Worm (Caenorhabditis elegans) whole organism, L4 larva: Measurements from ENCODE around the gene rft-1.

Experiments
- D1046.2 ChIP-seq: fragments of 200-800 bp; sonication (Bioruptor generic); IDR thresholded peaks from 2 replicates; pipeline ENCODE4 v1.3.6; 2022; ENCODE audit warnings: missing genetic modification characterization, missing compliant biosample characterization
- F44E2.7 ChIP-seq: fragments of 200-800 bp; sonication (Bioruptor generic); IDR thresholded peaks from 2 replicates; pipeline ENCODE4 v2.1.2; 2022; ENCODE audit warnings: missing genetic modification characterization, missing compliant biosample characterization
- R02D3.7 ChIP-seq: fragments of 150-350 bp; sonication (generic microtip); optimal IDR thresholded peaks from 3 replicates; lab custom pipeline; 2014; ENCODE audit warnings: missing biosample characterization, missing genetic modification characterization
- T26A8.4 ChIP-seq: fragments of 200-800 bp; sonication (Bioruptor generic); IDR thresholded peaks from 2 replicates; pipeline ENCODE4 v1.3.6; 2022; ENCODE audit warnings: missing genetic modification characterization, missing compliant biosample characterization
- Y5F2A.4 ChIP-seq: fragments of 200-800 bp; sonication (Bioruptor generic); optimal IDR thresholded peaks from 2 replicates; lab custom pipeline; 2018; ENCODE audit warnings: mild to moderate bottlenecking, missing genetic modification characterization, missing compliant biosample characterization
- Y75B8A.6 ChIP-seq: fragments of 200-800 bp; sonication (Bioruptor generic); IDR thresholded peaks from 2 replicates; pipeline ENCODE4 v1.3.6; 2022; ENCODE audit warnings: missing genetic modification reagents, missing genetic modification characterization, missing compliant biosample characterization
- ZK546.5 ChIP-seq, 2 experiments: sonication (generic microtip); optimal IDR thresholded peaks; 2 replicates each; lab custom pipeline; 2017; ENCODE audit warnings: missing biosample characterization in 2 of 2, missing genetic modification characterization in 2 of 2
- aha-1 ChIP-seq: fragments of 150-350 bp; peaks from one replicate; lab custom pipeline; 2014; ENCODE audit warnings: missing biosample characterization, missing genetic modification characterization
- ama-1 ChIP-seq: fragments of 150-350 bp; optimal IDR thresholded peaks from 2 replicates; lab custom pipeline; 2014; ENCODE audit warnings: inconsistent platforms, mixed read lengths
- arid-1 ChIP-seq: fragments of 200-800 bp; sonication (Bioruptor generic); conservative IDR thresholded peaks from 2 replicates; pipeline ENCODE4 v1.3.6; 2022; ENCODE audit warnings: missing genetic modification reagents, missing genetic modification characterization, missing compliant biosample characterization
- ceh-28 ChIP-seq: fragments of 150-350 bp; optimal IDR thresholded peaks from 2 replicates; lab custom pipeline; 2014; ENCODE audit warnings: missing biosample characterization, missing genetic modification reagents, missing genetic modification characterization
- ceh-82 ChIP-seq: sonication (generic microtip); optimal IDR thresholded peaks from 2 replicates; lab custom pipeline; 2017; ENCODE audit warnings: missing biosample characterization, missing genetic modification characterization
- ces-1 ChIP-seq: fragments of 150-350 bp; sonication (generic microtip); optimal IDR thresholded peaks from 4 replicates; lab custom pipeline; 2014; ENCODE audit warnings: missing biosample characterization, missing genetic modification reagents, missing genetic modification characterization
- daf-16 ChIP-seq, 3 experiments: sonication (generic microtip); optimal IDR thresholded peaks; 2 replicates each; lab custom pipeline; 2016 to 2017; ENCODE audit warnings: missing genetic modification characterization in 3 of 3, missing genetic modification reagents in 3 of 3, mild to moderate bottlenecking in 2 of 3, missing compliant biosample characterization in 2 of 3, missing biosample characterization in 1 of 3, moderate library complexity in 1 of 3
- daf-19 ChIP-seq: fragments of 200-800 bp; sonication (Bioruptor generic); conservative IDR thresholded peaks from 2 replicates; pipeline ENCODE4 v1.3.6; 2022; ENCODE audit warnings: missing genetic modification characterization, missing compliant biosample characterization
- dmd-8 ChIP-seq: fragments of 200-800 bp; sonication (Bioruptor generic); IDR thresholded peaks from 2 replicates; pipeline ENCODE4 v1.3.6; 2022; ENCODE audit warnings: missing genetic modification characterization, missing compliant biosample characterization
- gei-8 ChIP-seq: fragments of 200-800 bp; sonication (Bioruptor generic); optimal IDR thresholded peaks from 2 replicates; lab custom pipeline; 2018; ENCODE audit warnings: mild to moderate bottlenecking, missing genetic modification characterization, missing compliant biosample characterization
- hlh-11 ChIP-seq: fragments of 200-800 bp; sonication (Bioruptor generic); optimal IDR thresholded peaks from 2 replicates; lab custom pipeline; 2018; ENCODE audit warnings: mild to moderate bottlenecking, missing genetic modification characterization, missing compliant biosample characterization
- lin-13 ChIP-seq: fragments of 150-350 bp; optimal IDR thresholded peaks from 2 replicates; lab custom pipeline; 2014; ENCODE audit warnings: missing biosample characterization, missing genetic modification reagents, missing genetic modification characterization
- lin-29 ChIP-seq: fragments of 200-800 bp; sonication (Bioruptor generic); IDR thresholded peaks from 2 replicates; pipeline ENCODE4 v1.3.6; 2022; ENCODE audit warnings: missing genetic modification reagents, missing genetic modification characterization, missing compliant biosample characterization
- lin-39 ChIP-seq: fragments of 150-350 bp; optimal IDR thresholded peaks from 2 replicates; lab custom pipeline; 2014; ENCODE audit warnings: missing biosample characterization, missing genetic modification reagents, missing genetic modification characterization
- lir-3 ChIP-seq: sonication (generic microtip); optimal IDR thresholded peaks from 2 replicates; lab custom pipeline; 2016; ENCODE audit warnings: mild to moderate bottlenecking, missing genetic modification characterization, missing compliant biosample characterization
- lsy-2 ChIP-seq, 2 experiments: fragments of 150-350 bp in 1 of 2; sonication (generic microtip) in 1 of 2; optimal IDR thresholded peaks; 2 replicates each; lab custom pipeline; 2014 to 2017; ENCODE audit warnings: missing biosample characterization in 2 of 2, missing genetic modification characterization in 2 of 2
- madf-5 ChIP-seq, 2 experiments: fragments of 200-800 bp; sonication (Bioruptor generic); IDR thresholded peaks; 2 replicates each; pipeline ENCODE4 v1.3.6; 2022; ENCODE audit warnings: missing compliant biosample characterization in 2 of 2, missing genetic modification characterization in 2 of 2
- nhr-25 ChIP-seq: sonication (generic microtip); optimal IDR thresholded peaks from 2 replicates; lab custom pipeline; 2017; ENCODE audit warnings: missing genetic modification characterization, mild to moderate bottlenecking, missing compliant biosample characterization, antibody characterized with exemption, moderate library complexity, borderline replicate concordance; ENCODE audit not compliant: insufficient read depth
- nhr-41 ChIP-seq: fragments of 200-800 bp; sonication (Bioruptor generic); IDR thresholded peaks from 2 replicates; pipeline ENCODE4 v1.3.6; 2022; ENCODE audit warnings: missing genetic modification reagents, missing genetic modification characterization, missing compliant biosample characterization
- nhr-6 ChIP-seq: fragments of 150-350 bp; optimal IDR thresholded peaks from 2 replicates; lab custom pipeline; 2014; ENCODE audit warnings: missing biosample characterization, missing genetic modification characterization
- nhr-76 ChIP-seq: fragments of 150-350 bp; optimal IDR thresholded peaks from 2 replicates; lab custom pipeline; 2014; ENCODE audit warnings: missing biosample characterization, missing genetic modification characterization
- pha-4 ChIP-seq, 2 experiments: fragments of 150-350 bp in 1 of 2; fragments of 200-800 bp in 1 of 2; sonication (Bioruptor generic) in 1 of 2; IDR thresholded peaks in 1 of 2; optimal IDR thresholded peaks in 1 of 2; 2 replicates each; pipeline versions ENCODE4 v1.3.6 to Lab custom; 2014 to 2022; ENCODE audit warnings: missing genetic modification characterization in 2 of 2, missing genetic modification reagents in 2 of 2, missing biosample characterization in 1 of 2, missing compliant biosample characterization in 1 of 2
- rbr-2 ChIP-seq: sonication (generic microtip); optimal IDR thresholded peaks from 2 replicates; lab custom pipeline; 2016; ENCODE audit warnings: missing genotype, missing genetic modification characterization, missing compliant biosample characterization
- snpc-1.2 ChIP-seq: fragments of 200-800 bp; sonication (Bioruptor generic); IDR thresholded peaks from 2 replicates; pipeline ENCODE4 v1.3.6; 2022; ENCODE audit warnings: missing genetic modification reagents, missing genetic modification characterization, missing compliant biosample characterization
- spr-3 ChIP-seq: fragments of 200-800 bp; sonication (Bioruptor generic); optimal IDR thresholded peaks from 2 replicates; lab custom pipeline; 2018; ENCODE audit warnings: mild to moderate bottlenecking, missing genetic modification characterization, missing compliant biosample characterization
- unc-39 ChIP-seq: sonication (generic microtip); optimal IDR thresholded peaks from 2 replicates; lab custom pipeline; 2017; ENCODE audit warnings: missing biosample characterization, missing genetic modification characterization
- unc-62 ChIP-seq, 3 experiments: fragments of 150-350 bp in 1 of 3; sonication (generic microtip); optimal IDR thresholded peaks in 2 of 3; peaks in 1 of 3; 1 replicate in 1 of 3; 2 replicates in 2 of 3; lab custom pipeline; 2014 to 2017; ENCODE audit warnings: missing biosample characterization in 3 of 3, missing genetic modification characterization in 3 of 3, missing genetic modification reagents in 3 of 3, missing genotype in 1 of 3
- zfp-3 ChIP-seq: fragments of 200-800 bp; sonication (Bioruptor generic); conservative IDR thresholded peaks from 2 replicates; pipeline ENCODE4 v1.3.6; 2022; ENCODE audit warnings: missing genetic modification reagents, missing genetic modification characterization, missing compliant biosample characterization
- ztf-7 ChIP-seq: fragments of 150-350 bp; optimal IDR thresholded peaks from 2 replicates; lab custom pipeline; 2014; ENCODE audit warnings: missing biosample characterization, missing genetic modification characterization

rft-1 gene

DNA sequence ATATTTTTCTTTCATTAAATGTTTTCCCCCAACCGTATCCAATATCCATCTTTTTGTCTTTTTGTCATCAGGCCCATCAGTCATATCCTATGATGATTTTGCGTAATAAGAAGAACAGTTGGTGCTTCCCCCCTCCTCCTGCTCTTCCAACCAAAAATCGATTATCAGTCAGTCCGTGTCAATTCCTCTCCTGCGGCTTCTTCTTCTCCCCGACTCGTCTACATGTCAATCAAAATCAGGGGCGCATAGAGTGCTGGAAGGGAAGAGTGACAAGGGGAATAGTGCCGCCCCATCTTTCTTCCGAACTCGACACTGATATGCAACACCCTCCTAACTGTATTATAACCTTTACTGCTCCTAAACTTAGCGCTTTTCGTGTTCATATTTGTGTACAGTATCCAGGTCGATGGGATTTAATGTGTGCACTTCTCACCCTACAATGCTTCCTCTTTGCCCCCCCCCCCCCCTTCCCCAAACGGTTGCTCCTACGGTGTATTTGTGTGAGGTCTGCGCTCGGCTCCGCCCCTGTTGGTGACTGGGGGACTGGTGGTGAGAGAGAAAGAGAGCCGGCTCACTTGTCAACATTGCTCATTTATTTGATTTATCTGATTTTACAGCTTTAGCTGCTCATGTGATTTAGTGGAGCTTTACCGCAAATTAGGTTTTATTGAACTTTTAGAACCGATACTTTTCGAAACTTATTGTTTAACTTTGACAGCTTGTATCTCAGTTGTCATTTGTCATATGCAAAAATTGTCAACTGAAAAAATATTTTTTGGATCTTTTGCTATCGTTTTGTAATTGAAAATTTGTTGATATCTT, 48.5 kb upstream of the rft-1 start (continued):
- TF ChIP-seq gei-8 (GFP tag; lab: Kevin White, UChicago): no peak
- no peak for TF ChIP-seq lin-29 (GFP tag; lab: Robert Waterston, UW)
- TF ChIP-seq pha-4 (GFP tag; IDR thresholded peaks at IDR 0.05; lab: Robert Waterston, UW): no peak
- no peak for TF ChIP-seq pha-4 (tag; optimal IDR thresholded peaks at IDR 0.05; lab: Kevin White, UChicago)
- TF ChIP-seq ztf-7 (tag; lab: Kevin White, UChicago): no peak
- TF ChIP-seq lir-3 (tag; lab: Kevin White, UChicago): no peak
- TF ChIP-seq lin-39 (tag; lab: Kevin White, UChicago): no peak
- no peak for TF ChIP-seq nhr-41 (GFP tag; lab: Robert Waterston, UW)
- no peak for TF ChIP-seq snpc-1.2 (GFP tag; lab: Robert Waterston, UW)
- TF ChIP-seq D1046.2 (GFP tag; lab: Robert Waterston, UW): no peak
- TF ChIP-seq aha-1 (tag; lab: Kevin White, UChicago): peak; percentile 67
- TF ChIP-seq dmd-8 (GFP tag; lab: Robert Waterston, UW): no peak
- no peak for TF ChIP-seq Y75B8A.6 (GFP tag; lab: Robert Waterston, UW)
- no peak for TF ChIP-seq R02D3.7 (tag; lab: Kevin White, UChicago)
- TF ChIP-seq ceh-28 (tag; lab: Kevin White, UChicago): no peak
- no peak for TF ChIP-seq ZK546.5 (tag; optimal IDR thresholded peaks at IDR 0.05; lab: Kevin White, UChicago)
- TF ChIP-seq daf-19 (GFP tag; lab: Robert Waterston, UW): no peak
- peak in 1 of 2 experiments; percentile 0 for TF ChIP-seq daf-16 (GFP tag; optimal IDR thresholded peaks at IDR 0.05; lab: Kevin White, UChicago)
- peak; percentile 39 for TF ChIP-seq daf-16 (tag; optimal IDR thresholded peaks at IDR 0.05; lab: Kevin White, UChicago)
- TF ChIP-seq ceh-82 (tag; lab: Kevin White, UChicago): no peak
- no peak for TF ChIP-seq nhr-76
- TF ChIP-seq rbr-2: no peak
- TF ChIP-seq T26A8.4: peak; percentile 26; the same call in 1 of the 2 replicates
- TF ChIP-seq lin-13: no peak
- peak; percentile 73 for TF ChIP-seq hlh-11

DNA sequence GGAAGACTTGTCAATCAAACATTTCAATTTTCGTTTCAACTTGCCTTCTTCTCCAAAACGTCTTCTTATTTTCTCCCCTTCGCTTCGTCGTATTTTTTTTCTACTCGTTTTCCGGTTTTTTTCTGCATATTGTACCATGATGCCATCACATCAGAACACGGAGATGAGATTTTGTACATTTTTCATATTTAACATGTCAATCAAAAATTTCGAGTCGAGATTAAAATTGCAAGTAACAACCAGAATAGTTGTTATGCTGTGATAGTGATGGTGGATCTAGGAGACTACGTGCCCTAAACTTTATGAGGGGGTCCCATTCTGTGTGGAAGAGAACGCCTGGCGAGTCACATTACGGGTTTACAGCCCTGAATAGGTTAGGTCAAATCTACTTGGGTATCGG, 46.9 kb upstream of the rft-1 start:
- TF ChIP-seq dmd-8 (GFP tag; lab: Robert Waterston, UW) (no peak), unc-62 (GFP tag; optimal IDR thresholded peaks at IDR 0.05 in 1 of 2; lab: Kevin White, UChicago) (peak in 1 of 2 experiments; percentile 93), unc-62 (tag; optimal IDR thresholded peaks at IDR 0.05; lab: Kevin White, UChicago) (no peak)
- TF ChIP-seq, all 104 proteins: peak for 1

DNA sequence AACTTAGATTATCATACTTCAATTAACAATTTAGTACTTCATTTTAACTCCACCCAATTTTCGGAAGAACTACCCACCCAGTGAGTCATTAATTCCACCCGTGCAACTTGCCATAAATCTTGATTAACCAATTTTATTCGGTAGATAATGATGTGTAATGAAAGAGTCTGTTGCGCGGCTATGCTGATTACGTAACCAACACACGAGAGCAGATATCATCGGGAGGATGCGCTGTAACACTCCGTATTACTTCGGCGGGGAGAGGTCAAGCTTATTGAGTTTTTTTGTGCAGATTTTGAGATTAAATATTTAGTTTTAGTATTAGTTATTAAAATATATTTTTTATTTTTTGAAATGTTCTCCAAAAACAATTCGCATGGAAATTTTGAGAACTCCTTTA, 46.0 kb upstream of the rft-1 start:
- TF ChIP-seq unc-62 (GFP tag; optimal IDR thresholded peaks at IDR 0.05 in 1 of 2; lab: Kevin White, UChicago) (peak in 1 of 2 experiments; percentile 84), unc-62 (tag; optimal IDR thresholded peaks at IDR 0.05; lab: Kevin White, UChicago) (no peak), nhr-25 (tag; lab: Kevin White, UChicago) (no peak)

DNA sequence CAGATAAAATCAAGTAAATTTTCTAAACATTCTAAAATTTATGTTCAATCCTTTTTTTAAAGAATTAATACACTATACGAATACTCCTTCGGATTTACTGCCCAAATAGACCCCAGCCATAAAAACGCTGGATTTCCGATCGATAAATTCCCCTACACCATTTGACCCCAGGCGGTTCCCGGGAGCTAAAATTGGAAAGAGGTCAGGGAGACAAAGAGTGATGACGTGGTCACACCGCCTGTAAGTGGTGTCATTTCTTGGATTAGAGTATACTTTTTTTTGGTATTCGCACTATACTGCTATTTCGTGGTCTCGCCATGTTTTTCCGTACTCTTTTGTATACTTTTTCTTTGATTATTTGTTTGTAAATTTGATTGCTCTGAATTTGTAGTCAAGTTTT, 44.9 kb upstream of the rft-1 start:
- TF ChIP-seq unc-62 (GFP tag; optimal IDR thresholded peaks at IDR 0.05 in 1 of 2; lab: Kevin White, UChicago) (peak in 1 of 2 experiments; percentile 61), unc-62 (tag; optimal IDR thresholded peaks at IDR 0.05; lab: Kevin White, UChicago) (no peak), lsy-2 (tag; optimal IDR thresholded peaks at IDR 0.05; lab: Kevin White, UChicago) (no peak)

DNA sequence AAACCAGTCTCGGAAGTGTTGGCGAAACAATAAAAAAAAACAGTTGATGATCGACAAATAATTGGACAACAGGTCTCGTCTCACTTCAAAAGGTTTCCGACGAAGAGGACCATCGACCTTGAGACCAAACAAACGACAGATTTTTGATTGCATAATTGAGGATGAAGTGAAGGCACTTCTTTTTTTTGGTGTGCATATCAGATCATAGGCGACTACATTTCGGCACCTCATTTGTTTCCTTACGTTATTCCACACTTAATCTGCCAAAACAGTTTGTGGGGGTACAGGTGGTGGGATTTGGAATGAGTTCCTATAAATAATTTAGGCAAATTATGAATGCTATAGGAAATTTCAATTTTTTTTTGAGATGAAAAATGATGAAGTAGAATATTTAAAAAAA, 43.6 kb upstream of the rft-1 start:
- TF ChIP-seq daf-19 (GFP tag; lab: Robert Waterston, UW) (no peak), aha-1 (tag; lab: Kevin White, UChicago) (peak; percentile 28), madf-5 (GFP tag; IDR thresholded peaks at IDR 0.05; lab: Robert Waterston, UW) (no peak), nhr-6 (tag; lab: Kevin White, UChicago) (no peak), snpc-1.2 (GFP tag; lab: Robert Waterston, UW) (no peak), spr-3 (GFP tag; lab: Kevin White, UChicago) (no peak), ces-1 (GFP tag; lab: Kevin White, UChicago) (no peak), zfp-3 (no peak), Y5F2A.4 (no peak), T26A8.4 (no peak), ama-1 (peak; percentile 62), F44E2.7 (GFP tag; lab: Robert Waterston, UW) (no peak), ZK546.5 (tag; optimal IDR thresholded peaks at IDR 0.05; lab: Kevin White, UChicago) (no peak), unc-39 (tag; lab: Kevin White, UChicago) (no peak), arid-1 (GFP tag; lab: Robert Waterston, UW) (no peak), gei-8 (GFP tag; lab: Kevin White, UChicago) (no peak)
